Worm (Caenorhabditis elegans) whole organism, L2 larva: Measurements from ENCODE around the gene sre-29.
"Not testable (repeated sequence)": the region's sequence is repeated elsewhere in the genome, so short reads cannot be mapped to it uniquely, and the experiment has no call there.

ENCODE experiments used
- C34F6.9 ChIP-seq: fragments of 150-350 bp; optimal IDR thresholded peaks from 2 replicates; lab custom pipeline; 2014; ENCODE audit warnings: missing biosample characterization, missing genetic modification characterization
- R02D3.7 ChIP-seq: fragments of 150-350 bp; optimal IDR thresholded peaks from 2 replicates; lab custom pipeline; 2014; ENCODE audit warnings: missing biosample characterization, missing genetic modification characterization
- ZK546.5 ChIP-seq: sonication (generic microtip); optimal IDR thresholded peaks from 2 replicates; lab custom pipeline; 2017; ENCODE audit warnings: missing biosample characterization, missing genetic modification characterization
- alr-1 ChIP-seq: fragments of 150-350 bp; optimal IDR thresholded peaks from 2 replicates; lab custom pipeline; 2014; ENCODE audit warnings: missing biosample characterization, missing genetic modification characterization
- aly-2 ChIP-seq: fragments of 150-350 bp; optimal IDR thresholded peaks from 2 replicates; lab custom pipeline; 2014; ENCODE audit warnings: missing biosample characterization, missing genetic modification characterization
- ama-1 ChIP-seq: fragments of 150-350 bp; optimal IDR thresholded peaks from 2 replicates; lab custom pipeline; 2018; ENCODE audit warnings: inconsistent platforms
- blmp-1 ChIP-seq: sonication (generic microtip); optimal IDR thresholded peaks from 2 replicates; lab custom pipeline; 2017; ENCODE audit warnings: missing genetic modification characterization, mild to moderate bottlenecking, missing compliant biosample characterization, antibody characterized with exemption, moderate library complexity; ENCODE audit not compliant: insufficient read depth
- ceh-82 ChIP-seq: fragments of 150-350 bp; optimal IDR thresholded peaks from 2 replicates; lab custom pipeline; 2014; ENCODE audit warnings: missing biosample characterization, missing genetic modification characterization
- dmd-4 ChIP-seq: sonication (generic microtip); optimal IDR thresholded peaks from 2 replicates; lab custom pipeline; 2017; ENCODE audit warnings: missing biosample characterization, missing genetic modification characterization
- egl-27 ChIP-seq: sonication (generic microtip); optimal IDR thresholded peaks from 3 replicates; lab custom pipeline; 2017; ENCODE audit warnings: missing biosample characterization, missing genetic modification reagents, missing genetic modification characterization
- fos-1 ChIP-seq: fragments of 150-350 bp; optimal IDR thresholded peaks from 2 replicates; lab custom pipeline; 2014; ENCODE audit warnings: missing biosample characterization, missing genetic modification characterization
- gmeb-1 ChIP-seq: fragments of 150-350 bp; optimal IDR thresholded peaks from 2 replicates; lab custom pipeline; 2014; ENCODE audit warnings: missing biosample characterization, missing genetic modification characterization
- lin-11 ChIP-seq: fragments of 150-350 bp; sonication (generic microtip); optimal IDR thresholded peaks from 2 replicates; lab custom pipeline; 2014; ENCODE audit warnings: missing biosample characterization, missing genetic modification characterization, inconsistent platforms, mixed read lengths
- lin-13 ChIP-seq: fragments of 150-350 bp; optimal IDR thresholded peaks from 2 replicates; lab custom pipeline; 2014; ENCODE audit warnings: missing biosample characterization, missing genetic modification reagents, missing genetic modification characterization
- lin-39 ChIP-seq: fragments of 150-350 bp; optimal IDR thresholded peaks from 2 replicates; lab custom pipeline; 2014; ENCODE audit warnings: missing biosample characterization, missing genetic modification reagents, missing genetic modification characterization
- lsy-2 ChIP-seq, 2 experiments: fragments of 150-350 bp in 1 of 2; sonication (generic microtip) in 1 of 2; optimal IDR thresholded peaks; 2 replicates each; lab custom pipeline; 2014 to 2017; ENCODE audit warnings: missing biosample characterization in 2 of 2, missing genetic modification characterization in 2 of 2
- mab-5 ChIP-seq: fragments of 150-350 bp; optimal IDR thresholded peaks from 2 replicates; lab custom pipeline; 2014; ENCODE audit warnings: missing biosample characterization, missing genetic modification characterization
- mdl-1 ChIP-seq, 2 experiments: fragments of 150-350 bp in 1 of 2; sonication (generic microtip) in 1 of 2; optimal IDR thresholded peaks; 2 replicates each; lab custom pipeline; 2017; ENCODE audit warnings: missing biosample characterization in 2 of 2, missing genetic modification characterization in 2 of 2
- nhr-10 ChIP-seq: sonication (generic microtip); optimal IDR thresholded peaks from 2 replicates; lab custom pipeline; 2017; ENCODE audit warnings: missing biosample characterization, missing genetic modification characterization
- nhr-11 ChIP-seq: fragments of 150-350 bp; optimal IDR thresholded peaks from 2 replicates; lab custom pipeline; 2014; ENCODE audit warnings: missing biosample characterization, missing genetic modification characterization
- nhr-129 ChIP-seq: fragments of 150-350 bp; optimal IDR thresholded peaks from 2 replicates; lab custom pipeline; 2014; ENCODE audit warnings: missing biosample characterization, missing genetic modification characterization
- nhr-237 ChIP-seq: fragments of 150-350 bp; optimal IDR thresholded peaks from 2 replicates; lab custom pipeline; 2014; ENCODE audit warnings: missing biosample characterization, missing genetic modification characterization
- nhr-25 ChIP-seq: fragments of 150-350 bp; sonication (generic microtip); optimal IDR thresholded peaks from 3 replicates; lab custom pipeline; 2014; ENCODE audit warnings: missing biosample characterization, missing genetic modification characterization
- nhr-77 ChIP-seq: fragments of 150-350 bp; optimal IDR thresholded peaks from 2 replicates; lab custom pipeline; 2014; ENCODE audit warnings: missing biosample characterization, missing genetic modification characterization
- peb-1 ChIP-seq: fragments of 150-350 bp; optimal IDR thresholded peaks from 2 replicates; lab custom pipeline; 2014; ENCODE audit warnings: missing biosample characterization, missing genetic modification characterization
- sem-4 ChIP-seq: fragments of 150-350 bp; optimal IDR thresholded peaks from 2 replicates; lab custom pipeline; 2014; ENCODE audit warnings: missing biosample characterization, missing genetic modification reagents, missing genetic modification characterization
- skn-1 ChIP-seq: sonication (generic microtip); optimal IDR thresholded peaks from 2 replicates; lab custom pipeline; 2017; ENCODE audit warnings: missing biosample characterization, missing genetic modification characterization
- unc-55 ChIP-seq: fragments of 150-350 bp; sonication (generic microtip); optimal IDR thresholded peaks from 3 replicates; lab custom pipeline; 2014; ENCODE audit warnings: missing biosample characterization, missing genetic modification reagents, missing genetic modification characterization
- unc-62 ChIP-seq: fragments of 150-350 bp; optimal IDR thresholded peaks from 2 replicates; lab custom pipeline; 2014; ENCODE audit warnings: missing biosample characterization, missing genetic modification reagents, missing genetic modification characterization
- zag-1 ChIP-seq: fragments of 150-350 bp; optimal IDR thresholded peaks from 2 replicates; lab custom pipeline; 2014; ENCODE audit warnings: missing biosample characterization, missing genetic modification characterization
- ztf-1 ChIP-seq: fragments of 200-800 bp; sonication (Bioruptor generic); conservative IDR thresholded peaks from 2 replicates; pipeline ENCODE4 v1.3.6; 2022; ENCODE audit warnings: missing genetic modification characterization, missing compliant biosample characterization
- ztf-4 ChIP-seq: fragments of 150-350 bp; optimal IDR thresholded peaks from 2 replicates; lab custom pipeline; 2014; ENCODE audit warnings: missing biosample characterization, missing genetic modification characterization

sre-29 gene

ce11 chrII:12401791-12402190 is at the start of gene sre-29:
Gene sre-29 (minus strand): TSS chrII:12401891.
- TF ChIP-seq zag-1 (tag; lab: Kevin White, UChicago) (no peak), unc-55 (GFP tag; lab: Kevin White, UChicago) (no peak), peb-1 (tag; lab: Kevin White, UChicago) (no peak), nhr-10 (tag; lab: Kevin White, UChicago) (no peak), egl-27 (tag; lab: Kevin White, UChicago) (no peak), lin-11 (tag; lab: Kevin White, UChicago) (no peak), nhr-11 (tag; lab: Kevin White, UChicago) (no peak)
- TF ChIP-seq, all 48 proteins: peak for 0

ce11 chrII:12449849-12450248 is 48.2 kb upstream of the sre-29 start, which contains the start of gene sre-34:
Gene sre-34 (plus strand): TSS chrII:12450149.
- TF ChIP-seq gmeb-1 (tag; lab: Kevin White, UChicago), result no peak
- TF ChIP-seq lin-13 (GFP tag; lab: Kevin White, UChicago), result no peak
- TF ChIP-seq zag-1 (tag; lab: Kevin White, UChicago), result no peak
- TF ChIP-seq nhr-25 (tag; lab: Kevin White, UChicago), result no peak
- no peak for TF ChIP-seq aly-2 (tag; lab: Kevin White, UChicago)
- no peak for TF ChIP-seq sem-4 (tag; lab: Kevin White, UChicago)
- TF ChIP-seq ama-1, result no peak
- TF ChIP-seq ZK546.5 (tag; lab: Kevin White, UChicago), result no peak
- TF ChIP-seq skn-1, result no peak
- no peak for TF ChIP-seq dmd-4 (tag; lab: Kevin White, UChicago)
- TF ChIP-seq nhr-11 (tag; lab: Kevin White, UChicago), result no peak

ce11 chrII:12448241-12448640 is 46.5 kb upstream of the sre-29 start, which contains the start of gene srh-27:
Gene srh-27 (plus strand): TSS chrII:12448541.
- TF ChIP-seq nhr-11 (tag; lab: Kevin White, UChicago) (no peak), gmeb-1 (tag; lab: Kevin White, UChicago) (no peak), aly-2 (tag; lab: Kevin White, UChicago) (no peak), fos-1 (no peak), unc-62 (GFP tag; lab: Kevin White, UChicago) (no peak), ztf-4 (tag; lab: Kevin White, UChicago) (no peak), blmp-1 (tag; lab: Kevin White, UChicago) (no peak), nhr-77 (no peak), ceh-82 (no peak), C34F6.9 (no peak), mab-5 (tag; lab: Kevin White, UChicago) (no peak)
- TF ChIP-seq, all 48 proteins: peak for 0

- no peak for TF ChIP-seq nhr-129 (tag; lab: Kevin White, UChicago)
- TF ChIP-seq ZK546.5 (tag; lab: Kevin White, UChicago), result no peak
- TF ChIP-seq R02D3.7 (tag; lab: Kevin White, UChicago), result no peak
- no peak for TF ChIP-seq lin-39 (tag; lab: Kevin White, UChicago)
- no peak for TF ChIP-seq alr-1
- no peak for TF ChIP-seq ceh-82
- TF ChIP-seq lin-13 (GFP tag; lab: Kevin White, UChicago), result no peak
- no peak for TF ChIP-seq ztf-4 (tag; lab: Kevin White, UChicago)
- TF ChIP-seq fos-1, result no peak
- no peak for TF ChIP-seq nhr-237 (tag; lab: Kevin White, UChicago)
- no peak for TF ChIP-seq blmp-1 (tag; lab: Kevin White, UChicago)
- no peak for TF ChIP-seq mdl-1 (tag; optimal IDR thresholded peaks at IDR 0.05; lab: Kevin White, UChicago)
Observed at ce11 chrII:12444679-12445376, 43.1 kb upstream of the sre-29 start, which contains the start of the genes W05H5.1 and pitr-6. Gene W05H5.1 (minus strand): TSS chrII:12444779. Gene pitr-6 (plus strand): TSS chrII:12445326.

- TF ChIP-seq lsy-2 (tag; optimal IDR thresholded peaks at IDR 0.05; lab: Kevin White, UChicago); ztf-1 (GFP tag; lab: Robert Waterston, UW); ceh-82: not testable (repeated sequence)
Observed at ce11 chrII:12441164-12441563, 39.5 kb upstream of the sre-29 start, which contains the start of gene Y57A10C.10. Gene Y57A10C.10 (minus strand): TSS chrII:12441264.
